Fruit fly (Drosophila melanogaster) whole organism: ENCODE results near the gene CG8814.

Experiments used
- CG8478 ChIP-seq: fragments of >200 bp; optimal IDR thresholded peaks from 2 replicates; lab custom pipeline; 2018; ENCODE audit warnings: inconsistent platforms
- Dll ChIP-seq: fragments of >200 bp; optimal IDR thresholded peaks from 2 replicates; lab custom pipeline; 2017
- EcR ChIP-seq, 2 experiments: fragments of >200 bp; optimal IDR thresholded peaks; 2 replicates each; lab custom pipeline; 2017; ENCODE audit warnings: missing biosample characterization in 2 of 2, missing genetic modification characterization in 2 of 2, missing genetic modification reagents in 2 of 2
- pan ChIP-seq: fragments of >200 bp; optimal IDR thresholded peaks from 2 replicates; lab custom pipeline; 2017
- psq ChIP-seq: fragments of >200 bp; optimal IDR thresholded peaks from 2 replicates; lab custom pipeline; 2017
- usp ChIP-seq: fragments of >200 bp; optimal IDR thresholded peaks from 2 replicates; lab custom pipeline; 2017; ENCODE audit warnings: missing biosample characterization, missing genetic modification characterization, mixed read lengths

Gene CG8814

DNA sequence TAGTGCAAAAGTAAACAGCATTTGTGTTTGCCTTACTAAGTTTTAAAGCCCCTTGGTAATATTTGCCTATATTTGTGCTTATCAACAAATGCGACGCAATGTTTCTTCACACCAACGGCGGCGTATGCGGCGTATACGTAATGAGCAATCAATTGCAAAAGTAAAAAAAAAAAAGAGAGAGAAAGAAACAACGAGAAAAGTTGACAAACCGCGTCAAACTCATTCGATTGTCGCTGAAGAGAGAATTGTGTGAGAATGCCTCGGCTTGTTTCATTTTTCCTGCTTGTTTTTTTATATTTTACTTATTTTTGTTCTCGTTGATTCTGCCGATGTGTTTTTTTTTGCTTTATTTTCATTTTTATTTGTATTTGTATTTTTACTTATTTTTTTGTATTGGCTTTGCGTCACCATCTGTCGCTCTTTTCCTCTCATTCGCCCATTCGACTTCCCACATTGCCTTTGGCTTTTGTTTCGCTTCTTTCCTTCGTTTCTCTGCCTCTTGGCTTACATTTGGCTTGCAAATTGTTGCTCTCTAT lies 49.6 kb downstream of the CG8814 start:
- TF ChIP-seq psq (lab: Kevin White, UChicago) (no peak), pan (lab: Kevin White, UChicago) (no peak), EcR (GFP tag; optimal IDR thresholded peaks at IDR 0.05; lab: Kevin White, UChicago) (no peak), Dll (lab: Kevin White, UChicago) (no peak), CG8478 (lab: Kevin White, UChicago) (no peak), usp (GFP tag; lab: Kevin White, UChicago) (no peak)
